Fruit fly (Drosophila melanogaster): ENCODE data around the gene Afti.
A peak's percentile ranks its signal among the peaks of the same experiment; 100 is the strongest.

Afti gene

dm6 chr3R:14346838-14347745 is 20.6 kb upstream of the Afti start:
- TF ChIP-seq bab1 (GFP tag; optimal IDR thresholded peaks at IDR 0.05) (peak; percentile 3), tj (GFP tag; optimal IDR thresholded peaks at IDR 0.05) (peak; percentile 27), toe (GFP tag; optimal IDR thresholded peaks at IDR 0.05) (no peak), pad (GFP tag; optimal IDR thresholded peaks at IDR 0.05) (no peak), Hr96 (GFP tag; optimal IDR thresholded peaks at IDR 0.05) (no peak), kay (GFP tag; ENCODE audit: borderline replicate concordance) (peak; percentile 46)

dm6 chr3R:14344767-14345166 is 18.3 kb upstream of the Afti start:
- no peak for TF ChIP-seq CG14711 (tag; optimal IDR thresholded peaks at IDR 0.05)
- TF ChIP-seq CG5204 (GFP tag; optimal IDR thresholded peaks at IDR 0.05), result no peak
- no peak for TF ChIP-seq CG33017 (tag; optimal IDR thresholded peaks at IDR 0.05)
- TF ChIP-seq toe (GFP tag; optimal IDR thresholded peaks at IDR 0.05), result no peak
- TF ChIP-seq Clk (GFP tag; optimal IDR thresholded peaks at IDR 0.05), result no peak
- no peak for TF ChIP-seq cic (GFP tag; optimal IDR thresholded peaks at IDR 0.05)
- TF ChIP-seq ovo (GFP tag; optimal IDR thresholded peaks at IDR 0.05), result no peak
- TF ChIP-seq Crg-1 (GFP tag; optimal IDR thresholded peaks at IDR 0.05), result no peak
- TF ChIP-seq kay (GFP tag; ENCODE audit: borderline replicate concordance), result no peak
- no peak for TF ChIP-seq tj (GFP tag; optimal IDR thresholded peaks at IDR 0.05)
- no peak for TF ChIP-seq CG7045 (GFP tag; optimal IDR thresholded peaks at IDR 0.05)

dm6 chr3R:14335504-14335903 is 9.0 kb upstream of the Afti start:
- TF ChIP-seq cnc (optimal IDR thresholded peaks at IDR 0.05) (no peak), tj (GFP tag; optimal IDR thresholded peaks at IDR 0.05) (peak; percentile 49), bab1 (GFP tag; optimal IDR thresholded peaks at IDR 0.05) (no peak), CG14711 (tag; optimal IDR thresholded peaks at IDR 0.05) (no peak), CG7101 (tag; optimal IDR thresholded peaks at IDR 0.05) (no peak), CG5204 (GFP tag; optimal IDR thresholded peaks at IDR 0.05) (no peak), cic (GFP tag; optimal IDR thresholded peaks at IDR 0.05) (no peak), CG12768 (GFP tag; optimal IDR thresholded peaks at IDR 0.05) (no peak), ovo (GFP tag; optimal IDR thresholded peaks at IDR 0.05) (no peak)

- TF ChIP-seq toe (GFP tag; optimal IDR thresholded peaks at IDR 0.05) (no peak), pad (GFP tag; optimal IDR thresholded peaks at IDR 0.05) (no peak), cic (GFP tag; optimal IDR thresholded peaks at IDR 0.05) (no peak), Clk (GFP tag; optimal IDR thresholded peaks at IDR 0.05) (no peak), CG5204 (GFP tag; optimal IDR thresholded peaks at IDR 0.05) (no peak), CG11617 (GFP tag; optimal IDR thresholded peaks at IDR 0.05) (no peak), Mnt (GFP tag; optimal IDR thresholded peaks at IDR 0.05) (no peak), kay (GFP tag; ENCODE audit: borderline replicate concordance) (no peak), CG7101 (tag; optimal IDR thresholded peaks at IDR 0.05) (no peak), cnc (optimal IDR thresholded peaks at IDR 0.05) (no peak), bab1 (GFP tag; optimal IDR thresholded peaks at IDR 0.05) (no peak), CG12768 (GFP tag; optimal IDR thresholded peaks at IDR 0.05) (no peak), CG33017 (tag; optimal IDR thresholded peaks at IDR 0.05) (no peak)
Measured at dm6 chr3R:14332735-14333134, 6.2 kb upstream of the Afti start.

- no peak for TF ChIP-seq tj (GFP tag; optimal IDR thresholded peaks at IDR 0.05)
Measured at dm6 chr3R:14331474-14331873, 5.0 kb upstream of the Afti start.

- TF ChIP-seq cnc (optimal IDR thresholded peaks at IDR 0.05) (no peak), Clk (GFP tag; optimal IDR thresholded peaks at IDR 0.05) (no peak), CG7101 (tag; optimal IDR thresholded peaks at IDR 0.05) (no peak), toe (GFP tag; optimal IDR thresholded peaks at IDR 0.05) (no peak), cic (GFP tag; optimal IDR thresholded peaks at IDR 0.05) (no peak), Mnt (GFP tag; optimal IDR thresholded peaks at IDR 0.05) (no peak), CG33017 (tag; optimal IDR thresholded peaks at IDR 0.05) (no peak), bab1 (GFP tag; optimal IDR thresholded peaks at IDR 0.05) (no peak), CG11617 (GFP tag; optimal IDR thresholded peaks at IDR 0.05) (no peak), Hr96 (GFP tag; optimal IDR thresholded peaks at IDR 0.05) (no peak), Crg-1 (GFP tag; optimal IDR thresholded peaks at IDR 0.05) (no peak), kay (GFP tag; ENCODE audit: borderline replicate concordance) (no peak), pad (GFP tag; optimal IDR thresholded peaks at IDR 0.05) (no peak)
Measured at dm6 chr3R:14330654-14331053, 4.2 kb upstream of the Afti start.

- TF ChIP-seq Hr96 (GFP tag; optimal IDR thresholded peaks at IDR 0.05) (no peak), kay (GFP tag; ENCODE audit: borderline replicate concordance) (peak; percentile 56), bab1 (GFP tag; optimal IDR thresholded peaks at IDR 0.05) (no peak)
Measured at dm6 chr3R:14329549-14329948, 3.1 kb upstream of the Afti start.

Measured in whole organism, adult.